Worm (Caenorhabditis elegans) whole organism, L1 larva: ENCODE measurements around the gene C13B4.1.

Experiments used
- C04F5.9 ChIP-seq: sonication (generic microtip); optimal IDR thresholded peaks from 2 replicates; lab custom pipeline; 2016; ENCODE audit warnings: missing genetic modification characterization, missing compliant biosample characterization
- F16B12.6 ChIP-seq: fragments of 150-350 bp; optimal IDR thresholded peaks from 2 replicates; lab custom pipeline; 2014; ENCODE audit warnings: missing biosample characterization, missing genetic modification characterization
- Y116A8C.19 ChIP-seq: sonication (generic microtip); optimal IDR thresholded peaks from 2 replicates; lab custom pipeline; 2016; ENCODE audit warnings: missing compliant biosample characterization, missing genetic modification characterization, borderline replicate concordance
- ceh-8 ChIP-seq: fragments of 200-800 bp; sonication (Bioruptor generic); optimal IDR thresholded peaks from 2 replicates; lab custom pipeline; 2018; ENCODE audit warnings: mild to moderate bottlenecking, missing genetic modification characterization, moderate library complexity, missing compliant biosample characterization
- ceh-88 ChIP-seq: fragments of 200-800 bp; sonication (Bioruptor generic); IDR thresholded peaks from 2 replicates; pipeline ENCODE4 v1.3.6; 2022; ENCODE audit warnings: missing genetic modification characterization, missing compliant biosample characterization
- ceh-90 ChIP-seq: sonication (generic microtip); optimal IDR thresholded peaks from 2 replicates; lab custom pipeline; 2016; ENCODE audit warnings: missing genetic modification characterization, missing compliant biosample characterization
- dpl-1 ChIP-seq, 3 experiments: fragments of 150-350 bp in 2 of 3; sonication (generic microtip) in 1 of 3; optimal IDR thresholded peaks; 2 replicates each; lab custom pipeline; 2014 to 2017; ENCODE audit warnings: missing biosample characterization in 3 of 3, missing genetic modification characterization in 3 of 3, missing genetic modification reagents in 3 of 3
- dsc-1 ChIP-seq: sonication (generic microtip); optimal IDR thresholded peaks from 2 replicates; lab custom pipeline; 2016; ENCODE audit warnings: mild to moderate bottlenecking, missing genetic modification characterization, missing compliant biosample characterization
- efl-1 ChIP-seq, 4 experiments: fragments of 150-350 bp; optimal IDR thresholded peaks in 3 of 4; peaks in 1 of 4; 1 replicate in 1 of 4; 2 replicates in 3 of 4; lab custom pipeline; 2014; ENCODE audit warnings: missing biosample characterization in 2 of 4, missing genetic modification characterization in 2 of 4, missing genetic modification reagents in 2 of 4
- efl-3 ChIP-seq: fragments of 200-800 bp; sonication (Bioruptor generic); optimal IDR thresholded peaks from 2 replicates; lab custom pipeline; 2018; ENCODE audit warnings: mild to moderate bottlenecking, missing genetic modification characterization, missing compliant biosample characterization
- elt-2 ChIP-seq: sonication (generic microtip); optimal IDR thresholded peaks from 2 replicates; lab custom pipeline; 2016; ENCODE audit warnings: missing genetic modification characterization, mild to moderate bottlenecking, inconsistent platforms, missing compliant biosample characterization, missing genetic modification reagents
- elt-3 ChIP-seq, 6 experiments: fragments of 150-350 bp in 1 of 6; sonication (generic microtip); optimal IDR thresholded peaks; 2 replicates each; lab custom pipeline; 2017 to 2018; ENCODE audit warnings: missing biosample characterization in 6 of 6, missing genetic modification characterization in 6 of 6, inconsistent platforms in 1 of 6
- fkh-4 ChIP-seq: sonication (generic microtip); optimal IDR thresholded peaks from 2 replicates; lab custom pipeline; 2016; ENCODE audit warnings: missing compliant biosample characterization, missing genetic modification characterization, borderline replicate concordance
- grh-1 ChIP-seq: fragments of 200-800 bp; sonication (Bioruptor generic); IDR thresholded peaks from 2 replicates; pipeline ENCODE4 v1.3.6; 2022; ENCODE audit warnings: missing genetic modification reagents, missing genetic modification characterization, missing compliant biosample characterization
- hlh-4 ChIP-seq: sonication (generic microtip); optimal IDR thresholded peaks from 2 replicates; lab custom pipeline; 2016; ENCODE audit warnings: mild to moderate bottlenecking, missing genetic modification characterization, missing compliant biosample characterization
- hpl-2 ChIP-seq: fragments of 150-350 bp; optimal IDR thresholded peaks from 2 replicates; lab custom pipeline; 2014; ENCODE audit warnings: missing biosample characterization, missing genetic modification reagents, missing genetic modification characterization
- irx-1 ChIP-seq: sonication (generic microtip); optimal IDR thresholded peaks from 2 replicates; lab custom pipeline; 2016; ENCODE audit warnings: missing genetic modification characterization, missing compliant biosample characterization
- jun-1 ChIP-seq: fragments of 150-350 bp; optimal IDR thresholded peaks from 2 replicates; lab custom pipeline; 2014; ENCODE audit warnings: missing biosample characterization, missing genetic modification reagents, missing genetic modification characterization
- lin-15B ChIP-seq: fragments of 150-350 bp; sonication (generic microtip); optimal IDR thresholded peaks from 3 replicates; lab custom pipeline; 2014; ENCODE audit warnings: missing biosample characterization, missing genetic modification characterization
- lin-35 ChIP-seq, 2 experiments: fragments of 150-350 bp; optimal IDR thresholded peaks; 2 replicates each; lab custom pipeline; 2014; ENCODE audit warnings: missing biosample characterization in 2 of 2, missing genetic modification characterization in 2 of 2, missing genetic modification reagents in 2 of 2
- lir-3 ChIP-seq: sonication (generic microtip); optimal IDR thresholded peaks from 2 replicates; lab custom pipeline; 2016; ENCODE audit warnings: mild to moderate bottlenecking, missing genetic modification characterization, moderate library complexity, missing compliant biosample characterization; ENCODE audit not compliant: poor library complexity
- lsy-2 ChIP-seq, 2 experiments: fragments of 150-350 bp; optimal IDR thresholded peaks; 2 replicates each; lab custom pipeline; 2014; ENCODE audit warnings: missing biosample characterization in 2 of 2, missing genetic modification characterization in 2 of 2
- mab-9 ChIP-seq: fragments of 200-800 bp; sonication (Bioruptor generic); IDR thresholded peaks from 2 replicates; pipeline ENCODE4 v1.3.6; 2022; ENCODE audit warnings: missing genetic modification reagents, missing genetic modification characterization, missing compliant biosample characterization
- mdl-1 ChIP-seq, 2 experiments: fragments of 150-350 bp; optimal IDR thresholded peaks; 2 replicates each; lab custom pipeline; 2014 to 2017; ENCODE audit warnings: missing biosample characterization in 2 of 2, missing genetic modification characterization in 2 of 2, inconsistent platforms in 1 of 2
- nhr-12 ChIP-seq: sonication (generic microtip); optimal IDR thresholded peaks from 2 replicates; lab custom pipeline; 2017; ENCODE audit warnings: missing biosample characterization, missing genetic modification characterization
- nhr-20 ChIP-seq: sonication (generic microtip); optimal IDR thresholded peaks from 2 replicates; lab custom pipeline; 2016; ENCODE audit warnings: mild to moderate bottlenecking, missing genetic modification characterization, missing compliant biosample characterization
- nhr-237 ChIP-seq: fragments of 150-350 bp; optimal IDR thresholded peaks from 2 replicates; lab custom pipeline; 2014; ENCODE audit warnings: missing biosample characterization, missing genetic modification characterization
- nhr-47 ChIP-seq: sonication (generic microtip); optimal IDR thresholded peaks from 2 replicates; lab custom pipeline; 2016; ENCODE audit warnings: mild to moderate bottlenecking, missing genetic modification characterization, moderate library complexity, missing compliant biosample characterization
- nhr-76 ChIP-seq: sonication (generic microtip); optimal IDR thresholded peaks from 2 replicates; lab custom pipeline; 2017; ENCODE audit warnings: missing biosample characterization, missing genetic modification characterization
- nhr-77 ChIP-seq: fragments of 150-350 bp; optimal IDR thresholded peaks from 2 replicates; lab custom pipeline; 2014; ENCODE audit warnings: missing biosample characterization, missing genetic modification characterization
- pqm-1 ChIP-seq: sonication (generic microtip); optimal IDR thresholded peaks from 3 replicates; lab custom pipeline; 2017; ENCODE audit warnings: missing biosample characterization, missing genetic modification characterization
- rnt-1 ChIP-seq: sonication (generic microtip); optimal IDR thresholded peaks from 2 replicates; lab custom pipeline; 2016; ENCODE audit warnings: mild to moderate bottlenecking, missing genetic modification characterization, moderate library complexity, missing compliant biosample characterization
- snu-23 ChIP-seq: sonication (generic microtip); optimal IDR thresholded peaks from 2 replicates; lab custom pipeline; 2016; ENCODE audit warnings: missing genetic modification characterization, missing compliant biosample characterization
- sup-37 ChIP-seq: fragments of 200-800 bp; sonication (Bioruptor generic); optimal IDR thresholded peaks from 2 replicates; lab custom pipeline; 2018; ENCODE audit warnings: mild to moderate bottlenecking, missing genetic modification characterization, missing compliant biosample characterization
- tbx-2 ChIP-seq: sonication (generic microtip); optimal IDR thresholded peaks from 2 replicates; lab custom pipeline; 2016; ENCODE audit warnings: missing genetic modification characterization, missing compliant biosample characterization
- tlp-1 ChIP-seq: fragments of 150-350 bp; optimal IDR thresholded peaks from 2 replicates; lab custom pipeline; 2014; ENCODE audit warnings: missing biosample characterization, missing genetic modification characterization
- unc-30 ChIP-seq: sonication (generic microtip); optimal IDR thresholded peaks from 2 replicates; lab custom pipeline; 2017; ENCODE audit warnings: missing biosample characterization, missing genetic modification characterization
- unc-86 ChIP-seq: sonication (generic microtip); optimal IDR thresholded peaks from 2 replicates; lab custom pipeline; 2016; ENCODE audit warnings: missing genetic modification characterization, missing compliant biosample characterization
- vab-15 ChIP-seq: sonication (generic microtip); optimal IDR thresholded peaks from 2 replicates; lab custom pipeline; 2017; ENCODE audit warnings: missing genotype, mild to moderate bottlenecking, missing genetic modification characterization, missing compliant biosample characterization
- zag-1 ChIP-seq: fragments of 150-350 bp; optimal IDR thresholded peaks from 2 replicates; lab custom pipeline; 2014; ENCODE audit warnings: missing biosample characterization, missing genetic modification characterization
- zip-4 ChIP-seq: fragments of 200-800 bp; sonication (Bioruptor generic); optimal IDR thresholded peaks from 2 replicates; lab custom pipeline; 2018; ENCODE audit warnings: mild to moderate bottlenecking, missing genetic modification characterization, moderate library complexity, missing compliant biosample characterization

The C13B4.1 gene

ce11 chrII:14515017-14515416 is 35.6 kb upstream of the C13B4.1 start, which contains the start of gene K10H10.9:
TSS of gene K10H10.9 (minus strand) at chrII:14515117.
- no peak for TF ChIP-seq dpl-1 (GFP tag; optimal IDR thresholded peaks at IDR 0.05; lab: Kevin White, UChicago)
- TF ChIP-seq lsy-2 (tag; optimal IDR thresholded peaks at IDR 0.05; lab: Kevin White, UChicago) = no peak
- TF ChIP-seq unc-86 = no peak
- no peak for TF ChIP-seq ceh-8 (GFP tag; lab: Kevin White, UChicago)
- no peak for TF ChIP-seq ceh-88
- TF ChIP-seq sup-37 (GFP tag; lab: Kevin White, UChicago) = no peak
- TF ChIP-seq, all 84 proteins: peak for 0

DNA sequence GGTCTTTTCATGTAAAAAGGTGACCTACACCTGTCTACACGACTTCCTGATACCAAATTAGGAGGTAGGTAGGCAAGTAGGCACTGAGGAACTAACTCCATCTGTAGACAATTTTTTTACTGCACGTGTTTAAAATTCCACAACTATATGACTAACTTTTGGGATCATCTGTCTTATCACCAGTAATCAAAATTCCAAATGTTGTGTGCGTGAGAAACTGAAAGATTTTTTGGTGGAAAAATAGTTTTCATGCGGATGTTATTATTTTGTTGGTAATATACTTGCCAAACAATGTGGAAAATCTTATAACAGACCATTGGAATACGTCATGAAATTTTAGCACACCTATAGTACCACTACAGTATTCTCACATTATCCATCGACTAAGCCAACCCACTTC is 31.8 kb upstream of the C13B4.1 start, which contains the start of gene K10H10.13:
TSS of gene K10H10.13 (minus strand) at position 101 of the 400 bp plus-strand sequence.
- TF ChIP-seq snu-23 (GFP tag; lab: Kevin White, UChicago) (no peak), efl-1 (optimal IDR thresholded peaks at IDR 0.05; lab: Kevin White, UChicago) (no peak), efl-1 (GFP tag; optimal IDR thresholded peaks at IDR 0.05 in 1 of 2; lab: Kevin White, UChicago) (no peak), nhr-237 (tag; lab: Kevin White, UChicago) (no peak), pqm-1 (tag; lab: Kevin White, UChicago) (no peak), lir-3 (no peak)

- TF ChIP-seq elt-2 (tag; lab: Kevin White, UChicago) (peak; percentile 39), lin-15B (tag; lab: Kevin White, UChicago) (no peak), C04F5.9 (tag; lab: Kevin White, UChicago) (no peak)
These were observed 30.7 kb upstream of the C13B4.1 start for ce11 chrII:14510162-14510561.

ce11 chrII:14507563-14507962 is 28.1 kb upstream of the C13B4.1 start, which contains the start of the genes K10H10.7 and K10H10.10:
TSS of gene K10H10.7 (minus strand) at chrII:14507663.
TSS of gene K10H10.10 (plus strand) at chrII:14507766.
- TF ChIP-seq tlp-1 (tag; lab: Kevin White, UChicago) = no peak
- no peak for TF ChIP-seq nhr-76 (tag; lab: Kevin White, UChicago)
- no peak for TF ChIP-seq fkh-4
- no peak for TF ChIP-seq mab-9 (GFP tag; lab: Robert Waterston, UW)
- TF ChIP-seq jun-1 (tag; lab: Kevin White, UChicago) = no peak
- TF ChIP-seq ceh-90 (tag; lab: Kevin White, UChicago) = no peak
- no peak for TF ChIP-seq nhr-47 (tag; lab: Kevin White, UChicago)
- no peak for TF ChIP-seq pqm-1 (tag; lab: Kevin White, UChicago)
- no peak for TF ChIP-seq lin-35 (GFP tag; optimal IDR thresholded peaks at IDR 0.05; lab: Kevin White, UChicago)
- no peak for TF ChIP-seq F16B12.6 (tag; lab: Kevin White, UChicago)
- no peak for TF ChIP-seq nhr-20 (tag; lab: Kevin White, UChicago)
- no peak for TF ChIP-seq zip-4 (GFP tag; lab: Kevin White, UChicago)
- no peak for TF ChIP-seq Y116A8C.19
- TF ChIP-seq grh-1 (GFP tag; lab: Robert Waterston, UW) = no peak

- no peak for TF ChIP-seq tlp-1 (tag; lab: Kevin White, UChicago)
- no peak for TF ChIP-seq C04F5.9 (tag; lab: Kevin White, UChicago)
- no peak for TF ChIP-seq elt-3 (tag; optimal IDR thresholded peaks at IDR 0.05; lab: Kevin White, UChicago)
- TF ChIP-seq irx-1 = no peak
- TF ChIP-seq efl-3 (GFP tag; lab: Kevin White, UChicago) = no peak
- no peak for TF ChIP-seq nhr-12 (tag; lab: Kevin White, UChicago)
- no peak for TF ChIP-seq unc-86
- TF ChIP-seq zip-4 (GFP tag; lab: Kevin White, UChicago) = no peak
These were observed 26.8 kb upstream of the C13B4.1 start, which contains the start of gene K10H10.12 for ce11 chrII:14506245-14506644. TSS of gene K10H10.12 (minus strand) at chrII:14506345.

DNA sequence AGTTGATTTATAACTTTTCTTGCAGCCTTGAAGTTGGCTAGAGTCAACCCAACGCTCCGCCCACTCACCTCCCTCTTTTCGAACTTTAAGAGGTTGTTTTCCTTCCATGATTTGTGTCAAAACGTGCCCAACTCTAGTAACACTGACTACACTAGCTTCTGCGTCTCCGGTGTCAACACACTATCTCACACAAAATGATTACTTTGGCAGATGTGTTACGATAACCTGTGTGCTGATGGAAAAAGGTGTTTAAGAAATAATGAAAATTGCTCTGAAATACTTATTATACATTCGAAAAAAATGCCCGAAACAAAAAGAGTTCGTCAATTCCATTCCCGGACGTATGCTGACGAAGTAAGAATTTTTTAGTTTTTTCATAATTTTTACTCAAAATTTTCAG is 23.6 kb upstream of the C13B4.1 start, which contains the start of gene K10H10.6:
TSS of gene K10H10.6 (plus strand) at position 301 of the 400 bp plus-strand sequence.
- TF ChIP-seq hpl-2 (GFP tag; lab: Kevin White, UChicago) (no peak), hlh-4 (tag; lab: Kevin White, UChicago) (no peak), vab-15 (tag; lab: Kevin White, UChicago) (no peak), efl-1 (optimal IDR thresholded peaks at IDR 0.05; lab: Kevin White, UChicago) (no peak), efl-1 (GFP tag; optimal IDR thresholded peaks at IDR 0.05 in 1 of 2; lab: Kevin White, UChicago) (no peak), nhr-12 (tag; lab: Kevin White, UChicago) (no peak), zag-1 (no peak), mdl-1 (tag; optimal IDR thresholded peaks at IDR 0.05; lab: Kevin White, UChicago) (no peak), unc-30 (tag; lab: Kevin White, UChicago) (no peak), rnt-1 (tag; lab: Kevin White, UChicago) (no peak), lir-3 (no peak), C04F5.9 (tag; lab: Kevin White, UChicago) (no peak), nhr-77 (tag; lab: Kevin White, UChicago) (no peak), jun-1 (tag; lab: Kevin White, UChicago) (no peak), dsc-1 (tag; lab: Kevin White, UChicago) (no peak), ceh-88 (no peak), tbx-2 (tag; lab: Kevin White, UChicago) (no peak)
